Fruit fly (Drosophila melanogaster): ENCODE results near the gene ome.

Gene ome

dm6 chr3L:14632908-14633307, 39.7 kb upstream of the ome start (continued):
- TF ChIP-seq CG18476 (GFP tag; optimal IDR thresholded peaks at IDR 0.05) (no peak), CG42726 (GFP tag; IDR thresholded peaks at IDR 0.05; ENCODE audit: partially characterized antibody) (peak; percentile 40; the same call in 1 of the 2 replicates), inv (GFP tag; IDR thresholded peaks at IDR 0.05; ENCODE audit: partially characterized antibody) (no peak), oc (tag; optimal IDR thresholded peaks at IDR 0.05) (no peak), pum (GFP tag; optimal IDR thresholded peaks at IDR 0.05) (no peak), emc (GFP tag; optimal IDR thresholded peaks at IDR 0.05) (no peak), Kr (GFP tag; optimal IDR thresholded peaks at IDR 0.05) (peak; percentile 23), Dip2 (GFP tag; IDR thresholded peaks at IDR 0.05) (no peak), CG7963 (GFP tag; IDR thresholded peaks at IDR 0.05; ENCODE audit: partially characterized antibody) (0 out of 3 replicates have a peak, but pooled peaks have one; percentile 20), CG6813 (GFP tag; optimal IDR thresholded peaks at IDR 0.05) (no peak), lov (optimal IDR thresholded peaks at IDR 0.05) (no peak), lov (GFP tag; IDR thresholded peaks at IDR 0.05) (no peak), Hr39 (optimal IDR thresholded peaks at IDR 0.05) (peak; percentile 55), Mrtf (GFP tag; IDR thresholded peaks at IDR 0.05) (no peak)

DNA sequence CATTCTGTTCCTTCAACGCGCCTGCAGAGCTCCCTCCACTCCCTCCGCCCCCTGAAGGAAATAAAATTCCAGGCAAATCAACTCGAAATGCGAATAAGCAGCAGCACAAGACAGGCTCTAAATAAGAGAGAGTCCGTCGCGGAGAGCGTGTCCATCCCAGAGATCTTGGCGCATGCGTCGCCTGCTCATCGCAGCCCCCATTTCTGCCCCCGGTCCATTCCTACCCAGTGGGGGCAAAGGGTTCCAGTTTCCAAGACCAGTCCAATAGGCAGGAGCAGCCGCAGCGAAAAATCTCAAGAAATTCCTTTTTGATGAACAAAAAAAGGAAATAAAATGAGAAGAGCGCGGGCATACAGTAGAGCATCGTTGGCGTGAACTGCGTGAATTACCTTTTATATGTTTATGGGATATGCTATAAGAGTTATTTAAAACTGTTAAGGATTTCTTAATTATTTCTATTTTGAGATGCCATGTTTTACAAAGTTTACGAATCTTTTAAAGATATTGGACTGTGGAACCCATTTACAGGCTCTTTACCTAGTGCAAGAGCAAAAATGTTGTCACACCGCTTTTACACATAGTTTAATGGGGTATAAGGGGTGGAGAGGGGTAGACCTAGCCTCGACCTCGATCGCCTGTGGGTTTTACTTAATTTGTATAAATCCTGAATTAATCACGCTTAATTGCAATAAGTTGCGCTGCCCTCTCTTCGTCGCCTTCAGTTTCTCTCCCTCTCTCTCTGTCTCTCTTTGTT, 38.4 kb upstream of the ome start:
- TF ChIP-seq CG11504 (tag; optimal IDR thresholded peaks at IDR 0.05) (peak; percentile 51), gcm2 (GFP tag; optimal IDR thresholded peaks at IDR 0.05) (no peak), peb (GFP tag; IDR thresholded peaks at IDR 0.05) (no peak), sd (tag; optimal IDR thresholded peaks at IDR 0.05) (no peak), NFAT (GFP tag; IDR thresholded peaks at IDR 0.05) (no peak), CG8478 (optimal IDR thresholded peaks at IDR 0.05) (no peak), onecut (GFP tag; IDR thresholded peaks at IDR 0.05) (no peak), mam (GFP tag; optimal IDR thresholded peaks at IDR 0.05) (no peak), kni (GFP tag; optimal IDR thresholded peaks at IDR 0.05) (no peak), CG15011 (GFP tag; optimal IDR thresholded peaks at IDR 0.05) (no peak), BEAF-32 (GFP tag; optimal IDR thresholded peaks at IDR 0.05) (no peak), CG13424 (tag; optimal IDR thresholded peaks at IDR 0.05) (peak; percentile 21), CG4328 (GFP tag; optimal IDR thresholded peaks at IDR 0.05) (no peak), sens-2 (GFP tag; IDR thresholded peaks at IDR 0.05) (no peak), CG6765 (GFP tag; optimal IDR thresholded peaks at IDR 0.05) (no peak), nmo (GFP tag; optimal IDR thresholded peaks at IDR 0.05) (peak; percentile 21), Drgx (GFP tag; IDR thresholded peaks at IDR 0.05) (peak; percentile 86), CG16813 (GFP tag; IDR thresholded peaks at IDR 0.05; ENCODE audit: partially characterized antibody) (no peak), CrebB (tag; optimal IDR thresholded peaks at IDR 0.05) (no peak), CG10209 (GFP tag; optimal IDR thresholded peaks at IDR 0.05) (no peak), Hsf (GFP tag; optimal IDR thresholded peaks at IDR 0.05) (peak; percentile 20), CG17912 (GFP tag; optimal IDR thresholded peaks at IDR 0.05) (no peak), CG10654 (GFP tag; optimal IDR thresholded peaks at IDR 0.05) (no peak), hkb (optimal IDR thresholded peaks at IDR 0.05) (no peak), hkb (GFP tag; IDR thresholded peaks at IDR 0.05) (0 out of 2 replicates have a peak, but pooled peaks have one; percentile 27), tgo (GFP tag; IDR thresholded peaks at IDR 0.05) (no peak), CG17186 (GFP tag; optimal IDR thresholded peaks at IDR 0.05) (no peak), Rx (GFP tag; IDR thresholded peaks at IDR 0.05) (no peak), gcm (GFP tag; optimal IDR thresholded peaks at IDR 0.05) (peak; percentile 10), tap (tag; optimal IDR thresholded peaks at IDR 0.05) (no peak), dpn (GFP tag; optimal IDR thresholded peaks at IDR 0.05) (peak; percentile 2 to 14), mld (GFP tag; IDR thresholded peaks at IDR 0.05; ENCODE audit: partially characterized antibody) (no peak), NC2α (GFP tag; optimal IDR thresholded peaks at IDR 0.05) (no peak), Dref (GFP tag; IDR thresholded peaks at IDR 0.05) (no peak), CG3726 (GFP tag; IDR thresholded peaks at IDR 0.05) (no peak), ash1 (GFP tag; optimal IDR thresholded peaks at IDR 0.05) (no peak)

Data from whole organism, embryonic.